Fruit fly (Drosophila melanogaster): Measurements from ENCODE around the gene CG3149.

DNA sequence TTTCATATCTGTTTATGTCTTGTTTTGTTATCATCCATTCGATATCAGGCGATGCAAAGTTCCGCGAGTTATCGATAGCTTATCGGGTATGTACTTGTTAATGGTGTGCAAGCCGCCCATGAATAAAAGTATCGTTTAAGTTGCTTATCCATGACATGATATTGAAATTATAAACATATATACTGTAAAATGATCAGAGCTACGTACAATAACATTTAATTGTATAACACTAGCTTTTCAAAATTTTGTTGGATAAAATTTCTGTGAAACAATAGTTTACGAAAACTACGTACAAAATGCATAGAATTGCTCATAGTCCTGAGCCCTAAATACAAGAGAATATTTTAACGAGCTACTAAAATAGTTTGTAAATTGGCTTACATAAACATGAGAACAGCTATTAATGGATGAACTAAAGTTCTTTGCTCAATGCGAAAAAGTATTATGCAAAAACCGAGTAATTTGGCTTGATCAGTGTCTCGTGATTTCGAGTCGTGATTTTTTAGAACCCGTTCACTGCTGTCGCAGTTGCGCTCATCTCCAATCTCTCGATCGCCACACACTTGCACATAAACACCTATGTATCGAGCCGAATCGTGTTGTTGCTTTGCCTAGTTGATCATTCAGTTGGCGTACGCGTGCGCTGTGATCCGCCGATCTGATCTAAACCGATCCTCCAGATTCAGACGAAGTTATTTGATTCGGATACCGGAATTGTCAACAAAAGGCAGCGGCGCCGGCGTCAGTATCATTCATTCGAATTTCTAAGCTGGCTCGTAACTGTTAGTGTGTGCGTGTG is 5.4 kb downstream of the CG3149 start, which contains the start of the genes PGAP1 and cv:
- no peak for TF ChIP-seq EcR (GFP tag; optimal IDR thresholded peaks at IDR 0.05)
- TF ChIP-seq psq (optimal IDR thresholded peaks at IDR 0.05): no peak
- no peak for TF ChIP-seq Dll (optimal IDR thresholded peaks at IDR 0.05)
- TF ChIP-seq pan (optimal IDR thresholded peaks at IDR 0.05): no peak
